Worm (Caenorhabditis elegans) whole organism, mixed stage, embryonic: Measurements from ENCODE around the gene srlf-23.

Experiments used
- M03D4.4 ChIP-seq: sonication (generic microtip); optimal IDR thresholded peaks from 2 replicates; lab custom pipeline; 2017; ENCODE audit warnings: mild to moderate bottlenecking, missing genetic modification characterization, missing compliant biosample characterization
- bed-3 ChIP-seq: fragments of 200-800 bp; sonication (Bioruptor generic); optimal IDR thresholded peaks from 3 replicates; lab custom pipeline; 2018; ENCODE audit warnings: mild to moderate bottlenecking, missing genetic modification characterization, moderate library complexity, missing compliant biosample characterization
- ceh-39 ChIP-seq: fragments of 150-350 bp; optimal IDR thresholded peaks from 2 replicates; lab custom pipeline; 2014; ENCODE audit warnings: missing biosample characterization, missing genetic modification characterization
- ceh-43 ChIP-seq: fragments of 200-800 bp; sonication (Bioruptor generic); optimal IDR thresholded peaks from 2 replicates; lab custom pipeline; 2018; ENCODE audit warnings: mild to moderate bottlenecking, missing genetic modification characterization, moderate library complexity, missing compliant biosample characterization
- ceh-83 ChIP-seq: fragments of 200-800 bp; sonication (Bioruptor generic); optimal IDR thresholded peaks from 2 replicates; lab custom pipeline; 2018; ENCODE audit warnings: mild to moderate bottlenecking, missing genetic modification characterization, missing compliant biosample characterization
- ces-1 ChIP-seq: fragments of 150-350 bp; optimal IDR thresholded peaks from 2 replicates; lab custom pipeline; 2014; ENCODE audit warnings: missing biosample characterization, missing genetic modification reagents, missing genetic modification characterization
- cnd-1 ChIP-seq: fragments of 200-800 bp; sonication (Bioruptor generic); optimal IDR thresholded peaks from 2 replicates; lab custom pipeline; 2018; ENCODE audit warnings: mild to moderate bottlenecking, missing genetic modification characterization, missing compliant biosample characterization
- elt-1 ChIP-seq: sonication (generic microtip); optimal IDR thresholded peaks from 2 replicates; lab custom pipeline; 2017; ENCODE audit warnings: missing genetic modification characterization, mild to moderate bottlenecking, missing compliant biosample characterization, antibody characterized with exemption, moderate library complexity, borderline replicate concordance; ENCODE audit not compliant: insufficient read depth
- elt-3 ChIP-seq: fragments of 150-350 bp; optimal IDR thresholded peaks from 2 replicates; lab custom pipeline; 2014; ENCODE audit warnings: missing biosample characterization, missing genetic modification characterization
- flh-1 ChIP-seq: fragments of 200-800 bp; sonication (Bioruptor generic); optimal IDR thresholded peaks from 2 replicates; lab custom pipeline; 2018; ENCODE audit warnings: mild to moderate bottlenecking, missing genetic modification characterization, moderate library complexity, missing compliant biosample characterization
- ham-2 ChIP-seq: fragments of 200-800 bp; sonication (Bioruptor generic); optimal IDR thresholded peaks from 2 replicates; lab custom pipeline; 2018; ENCODE audit warnings: mild to moderate bottlenecking, missing genetic modification characterization, missing compliant biosample characterization
- hlh-1 ChIP-seq: fragments of 150-350 bp; optimal IDR thresholded peaks from 2 replicates; lab custom pipeline; 2014; ENCODE audit warnings: missing biosample characterization, missing genetic modification reagents, missing genetic modification characterization
- lin-13 ChIP-seq: fragments of 150-350 bp; optimal IDR thresholded peaks from 2 replicates; lab custom pipeline; 2014; ENCODE audit warnings: missing biosample characterization, missing genetic modification characterization
- lsy-2 ChIP-seq: fragments of 150-350 bp; optimal IDR thresholded peaks from 2 replicates; lab custom pipeline; 2014; ENCODE audit warnings: missing biosample characterization, missing genetic modification characterization
- mab-5 ChIP-seq: fragments of 150-350 bp; optimal IDR thresholded peaks from 2 replicates; lab custom pipeline; 2014; ENCODE audit warnings: missing biosample characterization, missing genetic modification characterization
- mep-1 ChIP-seq: fragments of 150-350 bp; optimal IDR thresholded peaks from 2 replicates; lab custom pipeline; 2017; ENCODE audit warnings: missing biosample characterization, missing genetic modification reagents, missing genetic modification characterization, inconsistent platforms
- mls-2 ChIP-seq: sonication (generic microtip); optimal IDR thresholded peaks from 2 replicates; lab custom pipeline; 2016; ENCODE audit warnings: mild to moderate bottlenecking, missing genetic modification characterization, moderate library complexity, missing compliant biosample characterization
- nhr-12 ChIP-seq: fragments of 150-350 bp; optimal IDR thresholded peaks from 2 replicates; lab custom pipeline; 2014; ENCODE audit warnings: missing biosample characterization, missing genetic modification characterization
- nhr-237 ChIP-seq: fragments of 150-350 bp; optimal IDR thresholded peaks from 2 replicates; lab custom pipeline; 2014; ENCODE audit warnings: missing biosample characterization, missing genetic modification characterization
- nhr-28 ChIP-seq: fragments of 150-350 bp; optimal IDR thresholded peaks from 2 replicates; lab custom pipeline; 2014; ENCODE audit warnings: missing biosample characterization, missing genetic modification characterization
- nhr-76 ChIP-seq: sonication (generic microtip); optimal IDR thresholded peaks from 2 replicates; lab custom pipeline; 2017; ENCODE audit warnings: missing biosample characterization, missing genetic modification characterization
- sem-2 ChIP-seq: fragments of 200-800 bp; sonication (Bioruptor generic); optimal IDR thresholded peaks from 2 replicates; lab custom pipeline; 2018; ENCODE audit warnings: mild to moderate bottlenecking, missing genetic modification characterization, missing compliant biosample characterization
- snpc-4 ChIP-seq: fragments of 150-350 bp; optimal IDR thresholded peaks from 2 replicates; lab custom pipeline; 2014; ENCODE audit warnings: missing biosample characterization, missing genetic modification characterization
- tbx-8 ChIP-seq: fragments of 200-800 bp; sonication (Bioruptor generic); optimal IDR thresholded peaks from 2 replicates; lab custom pipeline; 2018; ENCODE audit warnings: mild to moderate bottlenecking, missing genetic modification characterization, moderate library complexity, missing compliant biosample characterization
- unc-120 ChIP-seq: sonication (generic microtip); optimal IDR thresholded peaks from 2 replicates; lab custom pipeline; 2017; ENCODE audit warnings: missing genetic modification characterization, missing compliant biosample characterization; ENCODE audit not compliant: poor library complexity, severe bottlenecking
- unc-39 ChIP-seq: fragments of 150-350 bp; optimal IDR thresholded peaks from 2 replicates; lab custom pipeline; 2014; ENCODE audit warnings: missing biosample characterization, missing genetic modification characterization
- unc-62 ChIP-seq: fragments of 150-350 bp; optimal IDR thresholded peaks from 2 replicates; lab custom pipeline; 2014; ENCODE audit warnings: missing biosample characterization, missing genetic modification reagents, missing genetic modification characterization
- zip-8 ChIP-seq: fragments of 150-350 bp; optimal IDR thresholded peaks from 2 replicates; lab custom pipeline; 2014; ENCODE audit warnings: missing biosample characterization, missing genetic modification characterization
- ztf-11 ChIP-seq: fragments of 150-350 bp; optimal IDR thresholded peaks from 2 replicates; lab custom pipeline; 2014; ENCODE audit warnings: missing biosample characterization, missing genetic modification characterization

Gene srlf-23

ce11 chrV:884324-884723 is 9.0 kb downstream of the srlf-23 start, which contains the start of gene srj-38:
TSS of gene srj-38 (minus strand) at chrV:884424.
- TF ChIP-seq tbx-8 (GFP tag; lab: Kevin White, UChicago) (no peak), ces-1 (GFP tag; lab: Kevin White, UChicago) (no peak), nhr-28 (tag; lab: Kevin White, UChicago) (no peak), ceh-83 (GFP tag; lab: Kevin White, UChicago) (no peak), ham-2 (no peak), sem-2 (no peak), M03D4.4 (tag; lab: Kevin White, UChicago) (no peak), unc-120 (no peak), lin-13 (no peak), bed-3 (GFP tag; lab: Kevin White, UChicago) (no peak), hlh-1 (tag; lab: Kevin White, UChicago) (no peak), ceh-39 (tag; lab: Kevin White, UChicago) (no peak), lsy-2 (tag; lab: Kevin White, UChicago) (no peak), ceh-43 (no peak)
- TF ChIP-seq, all 35 proteins: peak for 0

- TF ChIP-seq nhr-76 (tag; lab: Kevin White, UChicago), result no peak
- no peak for TF ChIP-seq nhr-28 (tag; lab: Kevin White, UChicago)
- TF ChIP-seq flh-1 (GFP tag; lab: Kevin White, UChicago), result no peak
- TF ChIP-seq, all 35 proteins: peak for 0
Measured at ce11 chrV:879171-879570, 14.2 kb downstream of the srlf-23 start, which contains the start of gene srg-53. TSS of gene srg-53 (plus strand) at chrV:879471.

- TF ChIP-seq mep-1 (no peak), sem-2 (no peak), zip-8 (tag; lab: Kevin White, UChicago) (no peak), ztf-11 (tag; lab: Kevin White, UChicago) (no peak), mls-2 (tag; lab: Kevin White, UChicago) (no peak), nhr-237 (tag; lab: Kevin White, UChicago) (no peak), ceh-39 (tag; lab: Kevin White, UChicago) (no peak), lin-13 (no peak), snpc-4 (tag; lab: Kevin White, UChicago) (no peak), flh-1 (GFP tag; lab: Kevin White, UChicago) (no peak), mab-5 (tag; lab: Kevin White, UChicago) (no peak), cnd-1 (tag; lab: Kevin White, UChicago) (no peak), ces-1 (GFP tag; lab: Kevin White, UChicago) (no peak), hlh-1 (tag; lab: Kevin White, UChicago) (no peak), unc-39 (tag; lab: Kevin White, UChicago) (no peak), lsy-2 (tag; lab: Kevin White, UChicago) (no peak), unc-62 (no peak), ceh-43 (no peak)
Measured at ce11 chrV:878567-878966, 14.8 kb downstream of the srlf-23 start, which contains the start of gene T02B11.8. TSS of gene T02B11.8 (minus strand) at chrV:878667.

DNA sequence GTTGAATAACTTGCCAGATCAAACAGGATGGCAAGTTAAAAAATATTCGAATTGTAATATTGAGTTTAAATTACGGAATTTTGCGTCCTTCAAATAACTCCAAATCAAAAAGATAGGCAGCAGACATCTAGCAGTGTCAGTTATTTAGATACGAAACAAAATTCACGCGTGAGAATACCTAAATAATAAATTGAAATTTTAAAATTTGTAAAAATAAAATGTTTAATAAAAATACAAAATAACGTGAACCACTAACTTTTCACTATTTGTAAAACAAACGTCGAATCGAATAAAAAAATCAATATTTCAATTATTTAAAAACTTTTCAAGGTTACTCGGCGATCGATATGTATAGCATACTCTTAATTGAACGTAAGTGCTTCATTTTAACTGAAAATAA is 17.4 kb downstream of the srlf-23 start, which contains the start of gene T02B11.9:
TSS of gene T02B11.9 (plus strand) at position 301 of the 400 bp plus-strand sequence.
- TF ChIP-seq mab-5 (tag; lab: Kevin White, UChicago), result no peak
- TF ChIP-seq zip-8 (tag; lab: Kevin White, UChicago), result no peak
- no peak for TF ChIP-seq elt-1 (tag; lab: Kevin White, UChicago)
- TF ChIP-seq cnd-1 (tag; lab: Kevin White, UChicago), result no peak
- no peak for TF ChIP-seq M03D4.4 (tag; lab: Kevin White, UChicago)
- TF ChIP-seq, all 35 proteins: peak for 0

DNA sequence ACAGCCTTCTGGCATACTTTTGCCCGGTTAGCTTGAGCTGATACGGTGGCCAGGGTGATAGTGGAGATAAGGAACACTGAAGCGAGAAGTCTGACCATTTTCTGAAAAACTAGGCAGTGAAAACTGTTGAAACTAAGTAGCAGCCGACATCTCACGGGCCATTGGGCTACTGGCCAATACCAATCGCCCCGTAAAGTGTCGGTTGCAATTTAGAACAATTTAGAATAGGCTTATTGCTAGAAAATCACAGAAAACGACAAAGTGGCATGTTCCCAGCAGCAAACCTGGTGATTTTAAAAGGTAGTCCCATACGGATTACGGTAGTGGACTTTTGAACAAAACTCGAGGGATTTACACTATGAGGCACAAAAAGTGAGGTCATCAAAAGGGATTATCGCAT is 22.3 kb downstream of the srlf-23 start, which contains the start of gene T02B11.4:
TSS of gene T02B11.4 (minus strand) at position 101 of the 400 bp plus-strand sequence.
- TF ChIP-seq lsy-2 (tag; lab: Kevin White, UChicago) (no peak), cnd-1 (tag; lab: Kevin White, UChicago) (no peak), elt-3 (no peak), nhr-28 (tag; lab: Kevin White, UChicago) (no peak), tbx-8 (GFP tag; lab: Kevin White, UChicago) (no peak), lin-13 (no peak), ztf-11 (tag; lab: Kevin White, UChicago) (no peak), nhr-12 (tag; lab: Kevin White, UChicago) (no peak), snpc-4 (tag; lab: Kevin White, UChicago) (no peak), unc-120 (no peak)
